Worm (Caenorhabditis elegans) whole organism, L3 larva: ENCODE measurements around the gene pqn-48.

ENCODE experiments used
- elt-3 ChIP-seq, 3 experiments: fragments of 150-350 bp in 1 of 3; sonication (generic microtip) in 2 of 3; optimal IDR thresholded peaks; 2 replicates in 2 of 3; 4 replicates in 1 of 3; lab custom pipeline; 2014 to 2017; ENCODE audit warnings: missing biosample characterization in 3 of 3, missing genetic modification characterization in 3 of 3
- nhr-12 ChIP-seq: fragments of 150-350 bp; optimal IDR thresholded peaks from 2 replicates; lab custom pipeline; 2014; ENCODE audit warnings: missing biosample characterization, missing genetic modification characterization
- nhr-28 ChIP-seq: fragments of 150-350 bp; optimal IDR thresholded peaks from 2 replicates; lab custom pipeline; 2014; ENCODE audit warnings: missing biosample characterization, missing genetic modification characterization

DNA sequence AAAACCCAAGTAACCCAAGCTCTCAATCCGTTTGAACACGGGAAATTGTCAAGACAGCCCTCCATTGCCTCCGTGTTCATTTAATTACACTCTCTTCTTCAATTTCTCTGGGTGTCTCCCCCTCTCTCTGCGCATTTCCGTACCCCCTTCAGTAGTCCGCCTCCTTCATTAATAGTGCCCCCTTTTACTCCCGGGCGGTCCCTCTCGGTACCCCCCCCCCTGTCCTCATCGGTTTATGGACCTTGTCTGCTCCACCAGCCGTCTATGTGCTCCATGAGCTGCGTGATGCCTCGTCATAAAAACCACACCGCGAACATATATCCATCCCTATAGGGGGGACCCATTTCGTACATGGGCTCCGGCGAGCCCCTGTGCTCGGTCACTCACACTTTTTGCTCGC, 39.1 kb upstream of the pqn-48 start:
- TF ChIP-seq nhr-12 (tag; lab: Kevin White, UChicago), result no peak
- TF ChIP-seq nhr-28 (tag; lab: Kevin White, UChicago), result no peak
- no peak for TF ChIP-seq elt-3 (tag; optimal IDR thresholded peaks at IDR 0.05; lab: Kevin White, UChicago)
